Fruit fly (Drosophila melanogaster): Measurements from ENCODE around the gene tey.
A peak's percentile ranks its signal among the peaks of the same experiment; 100 is the strongest.

The tey gene

DNA sequence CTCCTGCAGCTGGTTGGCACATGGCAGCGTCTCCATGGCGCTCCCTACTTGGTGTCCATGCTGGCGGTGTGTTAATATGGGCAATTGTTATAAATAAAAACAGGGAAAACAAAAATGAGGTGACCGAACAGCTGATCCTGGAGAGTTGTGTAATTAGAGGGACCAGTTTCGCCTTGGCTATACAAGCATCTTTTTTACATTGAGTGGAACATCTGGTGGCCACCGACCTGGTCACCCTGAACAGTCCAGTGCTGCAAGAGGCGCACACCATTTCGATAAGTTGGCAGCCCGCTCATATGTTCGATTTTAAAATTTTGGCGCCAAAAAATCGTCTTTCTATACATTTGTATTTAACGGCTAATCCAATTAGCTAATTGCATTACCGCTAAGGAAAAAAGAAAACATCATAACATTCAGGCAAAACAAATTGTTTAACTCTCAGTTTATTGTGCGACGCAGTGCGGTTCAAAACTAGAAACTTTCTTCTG, 23.3 kb upstream of the tey start, which contains the start of the genes CG8765 and Gbeta76C (continued):
- TF ChIP-seq Gsc (GFP tag; IDR thresholded peaks at IDR 0.05) (no peak), mam (GFP tag; optimal IDR thresholded peaks at IDR 0.05) (peak; percentile 66), cato (GFP tag; optimal IDR thresholded peaks at IDR 0.05; ENCODE audit: borderline replicate concordance) (no peak), CG5953 (GFP tag; IDR thresholded peaks at IDR 0.05) (no peak), shn (GFP tag; optimal IDR thresholded peaks at IDR 0.05) (peak; percentile 27), CG3281 (GFP tag; optimal IDR thresholded peaks at IDR 0.05) (no peak), lov (optimal IDR thresholded peaks at IDR 0.05) (no peak), lov (GFP tag; IDR thresholded peaks at IDR 0.05) (no peak), en (GFP tag; optimal IDR thresholded peaks at IDR 0.05) (no peak), br (optimal IDR thresholded peaks at IDR 0.05) (no peak), Hand (GFP tag; optimal IDR thresholded peaks at IDR 0.05) (no peak), CG12155 (GFP tag; optimal IDR thresholded peaks at IDR 0.05) (peak; percentile 9), Spps (tag; optimal IDR thresholded peaks at IDR 0.05) (no peak), Med (GFP tag) (peak; percentile 95), CG17385 (GFP tag; optimal IDR thresholded peaks at IDR 0.05) (no peak), CG43689 (GFP tag; IDR thresholded peaks at IDR 0.05) (no peak), CG8765 (GFP tag; IDR thresholded peaks at IDR 0.05) (0 out of 2 replicates have a peak, but pooled peaks have one; percentile 16), E2f1 (GFP tag; IDR thresholded peaks at IDR 0.05) (peak; percentile 60), Hey (tag; optimal IDR thresholded peaks at IDR 0.05) (no peak), Dad (GFP tag; optimal IDR thresholded peaks at IDR 0.05) (no peak), scrt (GFP tag; optimal IDR thresholded peaks at IDR 0.05) (no peak), sd (tag; optimal IDR thresholded peaks at IDR 0.05) (no peak), Opbp (GFP tag; IDR thresholded peaks at IDR 0.05; ENCODE audit: partially characterized antibody) (peak; percentile 77; the same call in 2 of the 3 replicates), jigr1 (GFP tag; IDR thresholded peaks at IDR 0.05) (no peak), Taf1 (GFP tag; IDR thresholded peaks at IDR 0.05) (no peak), CG4360 (GFP tag; IDR thresholded peaks at IDR 0.05) (no peak), h (optimal IDR thresholded peaks at IDR 0.05) (no peak), peb (GFP tag; IDR thresholded peaks at IDR 0.05) (no peak), pzg (GFP tag; optimal IDR thresholded peaks at IDR 0.05) (peak; percentile 99), CG30403 (GFP tag; optimal IDR thresholded peaks at IDR 0.05) (peak; percentile 48), sc (optimal IDR thresholded peaks at IDR 0.05) (no peak), sc (GFP tag; optimal IDR thresholded peaks at IDR 0.05) (no peak), CG7928 (GFP tag; optimal IDR thresholded peaks at IDR 0.05) (no peak), ase (GFP tag; IDR thresholded peaks at IDR 0.05) (no peak), CG9215 (GFP tag; IDR thresholded peaks at IDR 0.05) (no peak; the same call in 1 of the 2 replicates), Hmr (GFP tag; optimal IDR thresholded peaks at IDR 0.05) (peak; percentile 74), tio (GFP tag; optimal IDR thresholded peaks at IDR 0.05) (no peak), Meics (GFP tag; optimal IDR thresholded peaks at IDR 0.05) (no peak), CG14860 (GFP tag; IDR thresholded peaks at IDR 0.05; ENCODE audit: partially characterized antibody) (no peak), CG13894 (tag; optimal IDR thresholded peaks at IDR 0.05) (peak; percentile 41), CG10366 (GFP tag; IDR thresholded peaks at IDR 0.05) (no peak), Lhr (GFP tag; optimal IDR thresholded peaks at IDR 0.05) (peak; percentile 93), ATbp (GFP tag; optimal IDR thresholded peaks at IDR 0.05) (no peak), corto (GFP tag; optimal IDR thresholded peaks at IDR 0.05) (no peak), CG31388 (GFP tag; optimal IDR thresholded peaks at IDR 0.05) (no peak), phol (tag; optimal IDR thresholded peaks at IDR 0.05) (peak; percentile 70), NC2α (GFP tag; optimal IDR thresholded peaks at IDR 0.05) (peak; percentile 16), CG2712 (tag; optimal IDR thresholded peaks at IDR 0.05) (peak; percentile 43), run (tag; optimal IDR thresholded peaks at IDR 0.05) (no peak), Hr3 (GFP tag; optimal IDR thresholded peaks at IDR 0.05) (peak; percentile 9), CG3065 (GFP tag; optimal IDR thresholded peaks at IDR 0.05) (no peak), Ptx1 (GFP tag; IDR thresholded peaks at IDR 0.05) (peak; percentile 39; the same call in 1 of the 2 replicates), usp (GFP tag; optimal IDR thresholded peaks at IDR 0.05) (no peak)
